Worm (Caenorhabditis elegans): ENCODE results near the gene F09E5.14.
A peak's percentile ranks its signal among the peaks of the same experiment; 100 is the strongest.

Gene F09E5.14

ce11 chrII:5377467-5378238 is 33.0 kb upstream of the F09E5.14 start, which contains the start of gene prdx-2 (continued):
- TF ChIP-seq lir-1 (GFP tag; conservative IDR thresholded peaks at IDR 0.05) (no peak; the same call in 1 of the 2 replicates), K11D2.4 (GFP tag; IDR thresholded peaks at IDR 0.05) (no peak), F57C9.4 (tag; optimal IDR thresholded peaks at IDR 0.05) (no peak), unc-62 (GFP tag; optimal IDR thresholded peaks at IDR 0.05) (no peak), F57A8.1 (GFP tag; optimal IDR thresholded peaks at IDR 0.05) (no peak), pha-4 (tag; optimal IDR thresholded peaks at IDR 0.05) (no peak), hlh-26 (GFP tag; conservative IDR thresholded peaks at IDR 0.05) (no peak), lag-1 (GFP tag; IDR thresholded peaks at IDR 0.05) (no peak), F10E7.11 (tag; optimal IDR thresholded peaks at IDR 0.05) (no peak), rcor-1 (GFP tag; IDR thresholded peaks at IDR 0.05) (peak; percentile 67), mxl-1 (tag; optimal IDR thresholded peaks at IDR 0.05) (no peak), ceh-100 (GFP tag; IDR thresholded peaks at IDR 0.05) (no peak), hlh-12 (tag; optimal IDR thresholded peaks at IDR 0.05) (no peak), F55B11.4 (tag; optimal IDR thresholded peaks at IDR 0.05; ENCODE audit: borderline replicate concordance, insufficient read depth) (no peak), rec-8 (tag; optimal IDR thresholded peaks at IDR 0.05) (no peak), madf-6 (GFP tag; IDR thresholded peaks at IDR 0.05) (peak; percentile 96), snpc-3.4 (tag; optimal IDR thresholded peaks at IDR 0.05) (peak; percentile 35), attf-3 (GFP tag; conservative IDR thresholded peaks at IDR 0.05) (no peak), F22D6.2 (tag; optimal IDR thresholded peaks at IDR 0.05) (no peak), zfh-2 (GFP tag; conservative IDR thresholded peaks at IDR 0.05) (no peak), Y79H2A.3 (GFP tag; conservative IDR thresholded peaks at IDR 0.05) (no peak), T26A5.8 (tag; optimal IDR thresholded peaks at IDR 0.05) (no peak)

- TF ChIP-seq egl-18 (GFP tag; IDR thresholded peaks at IDR 0.05) (no peak), chd-7 (tag; optimal IDR thresholded peaks at IDR 0.05) (no peak), snpc-1.1 (tag; optimal IDR thresholded peaks at IDR 0.05; ENCODE audit: insufficient read depth) (no peak)
Observed at ce11 chrII:5374967-5375366, 30.3 kb upstream of the F09E5.14 start, which contains the start of gene algn-2. Gene algn-2 (plus strand): TSS chrII:5375267.

ce11 chrII:5373275-5374047 is 28.8 kb upstream of the F09E5.14 start, which contains the start of the genes agt-2 and F09E5.3:
Gene agt-2 (minus strand): TSS chrII:5373827.
Gene F09E5.3 (plus strand): TSS chrII:5373997.
- TF ChIP-seq cebp-1 (GFP tag; IDR thresholded peaks at IDR 0.05): no peak
- peak; percentile 84 for TF ChIP-seq cebp-1 (tag; optimal IDR thresholded peaks at IDR 0.05)
- peak; percentile 80 for TF ChIP-seq ceh-27 (GFP tag; optimal IDR thresholded peaks at IDR 0.05)
- TF ChIP-seq ceh-91 (GFP tag; IDR thresholded peaks at IDR 0.05): peak; percentile 37; the same call in 1 of the 2 replicates
- TF ChIP-seq atf-7 (tag; optimal IDR thresholded peaks at IDR 0.05): peak; percentile 35
- no peak for TF ChIP-seq F57C9.4 (tag; optimal IDR thresholded peaks at IDR 0.05)
- no peak for TF ChIP-seq zim-3 (tag; optimal IDR thresholded peaks at IDR 0.05)
- no peak for TF ChIP-seq ztf-3 (GFP tag; optimal IDR thresholded peaks at IDR 0.05)
- TF ChIP-seq ceh-100 (GFP tag; IDR thresholded peaks at IDR 0.05): peak; percentile 68
- peak; percentile 30 to 51 for TF ChIP-seq let-607 (tag; optimal IDR thresholded peaks at IDR 0.05)
- TF ChIP-seq gei-17 (GFP tag; optimal IDR thresholded peaks at IDR 0.05): no peak
- no peak for TF ChIP-seq B0019.2 (GFP tag; conservative IDR thresholded peaks at IDR 0.05)
- TF ChIP-seq F22D6.2 (tag; optimal IDR thresholded peaks at IDR 0.05): peak; percentile 5
- no peak for TF ChIP-seq mxl-1 (tag; optimal IDR thresholded peaks at IDR 0.05)
- TF ChIP-seq Y95B8A.8 (GFP tag; IDR thresholded peaks at IDR 0.05): no peak
- no peak for TF ChIP-seq rec-8 (tag; optimal IDR thresholded peaks at IDR 0.05)
- peak; percentile 40 for TF ChIP-seq tlf-1 (GFP tag; optimal IDR thresholded peaks at IDR 0.05)
- TF ChIP-seq snpc-1.3 (tag; optimal IDR thresholded peaks at IDR 0.05; ENCODE audit: insufficient read depth): peak; percentile 14
- TF ChIP-seq xnd-1 (tag; optimal IDR thresholded peaks at IDR 0.05): no peak
- peak; percentile 92 for TF ChIP-seq attf-5 (GFP tag; optimal IDR thresholded peaks at IDR 0.05)
- TF ChIP-seq sptf-2 (GFP tag; optimal IDR thresholded peaks at IDR 0.05): no peak
- peak; percentile 71 for TF ChIP-seq lsl-1 (GFP tag; optimal IDR thresholded peaks at IDR 0.05)
- peak; percentile 91 for TF ChIP-seq rcor-1 (GFP tag; IDR thresholded peaks at IDR 0.05)

All from whole organism, young adult.